Fruit fly (Drosophila melanogaster) whole organism, embryonic: ENCODE data around the gene CG33668.
A peak's percentile ranks its signal among the peaks of the same experiment; 100 is the strongest.

Experiments
- Bteb2 ChIP-seq: fragments of 200-800 bp; sonication (Bioruptor generic); optimal IDR thresholded peaks from 2 replicates; lab custom pipeline; 2016; ENCODE audit warnings: missing biosample characterization, missing genetic modification characterization
- CG10654 ChIP-seq: fragments of 200-800 bp; sonication (Bioruptor generic); optimal IDR thresholded peaks from 2 replicates; lab custom pipeline; 2016; ENCODE audit warnings: missing biosample characterization, missing genetic modification characterization
- CG11247 ChIP-seq: fragments of 200-800 bp; sonication (Bioruptor generic); IDR thresholded peaks from 2 replicates; pipeline ENCODE4 v1.3.6; 2022; ENCODE audit warnings: missing biosample characterization, missing genetic modification characterization
- CG1602 ChIP-seq: fragments of 200-800 bp; sonication (Bioruptor generic); optimal IDR thresholded peaks from 3 replicates; lab custom pipeline; 2016; ENCODE audit warnings: missing biosample characterization, missing genetic modification characterization
- CG1603 ChIP-seq: fragments of 200-800 bp; sonication (Bioruptor generic); optimal IDR thresholded peaks from 2 replicates; lab custom pipeline; 2019; ENCODE audit warnings: missing biosample characterization, mild to moderate bottlenecking, missing genetic modification characterization, moderate library complexity
- CG17328 ChIP-seq: fragments of 200-800 bp; sonication (Bioruptor generic); IDR thresholded peaks from 2 replicates; pipeline ENCODE4 v1.3.6; 2022; ENCODE audit warnings: missing biosample characterization, missing genetic modification characterization
- CG17385 ChIP-seq: fragments of 200-800 bp; sonication (Bioruptor generic); optimal IDR thresholded peaks from 3 replicates; lab custom pipeline; 2018; ENCODE audit warnings: missing biosample characterization, mild to moderate bottlenecking, missing genetic modification characterization
- CG17802 ChIP-seq: fragments of 200-800 bp; sonication (Bioruptor generic); optimal IDR thresholded peaks from 2 replicates; lab custom pipeline; 2018; ENCODE audit warnings: missing biosample characterization, mild to moderate bottlenecking, missing genetic modification characterization, moderate library complexity
- CG3407 ChIP-seq: fragments of 200-800 bp; sonication (Bioruptor generic); optimal IDR thresholded peaks from 2 replicates; lab custom pipeline; 2018; ENCODE audit warnings: missing biosample characterization, mild to moderate bottlenecking, missing genetic modification characterization
- CG4328 ChIP-seq: fragments of 200-800 bp; sonication (Bioruptor generic); optimal IDR thresholded peaks from 3 replicates; lab custom pipeline; 2017; ENCODE audit warnings: missing biosample characterization, missing genetic modification reagents, missing genetic modification characterization
- CG6813 ChIP-seq: fragments of 200-800 bp; sonication (Bioruptor generic); optimal IDR thresholded peaks from 2 replicates; lab custom pipeline; 2017; ENCODE audit warnings: missing biosample characterization, missing genetic modification characterization, mild to moderate bottlenecking, moderate library complexity, missing genetic modification reagents
- CG8924 ChIP-seq: fragments of 200-800 bp; optimal IDR thresholded peaks from 3 replicates; lab custom pipeline; 2019; ENCODE audit warnings: missing biosample characterization, mild to moderate bottlenecking, missing genetic modification characterization, moderate library complexity
- CG9437 ChIP-seq: fragments of 200-800 bp; sonication (Bioruptor generic); optimal IDR thresholded peaks from 2 replicates; lab custom pipeline; 2018; ENCODE audit warnings: missing biosample characterization, mild to moderate bottlenecking, missing genetic modification characterization
- CG9727 ChIP-seq: fragments of 200-800 bp; sonication (Bioruptor generic); optimal IDR thresholded peaks from 3 replicates; lab custom pipeline; 2017; ENCODE audit warnings: missing biosample characterization, mild to moderate bottlenecking, missing genetic modification characterization
- CG9817 ChIP-seq: fragments of 200-800 bp; sonication (Bioruptor generic); optimal IDR thresholded peaks from 2 replicates; lab custom pipeline; 2018; ENCODE audit warnings: missing biosample characterization, mild to moderate bottlenecking, missing genetic modification characterization, moderate library complexity
- CG9932 ChIP-seq: fragments of 200-800 bp; sonication (Bioruptor generic); IDR thresholded peaks from 2 replicates; pipeline ENCODE4 v1.3.6; 2022; ENCODE audit warnings: missing biosample characterization, missing genetic modification characterization
- Dip3 ChIP-seq: fragments of 200-800 bp; sonication (Bioruptor generic); optimal IDR thresholded peaks from 3 replicates; lab custom pipeline; 2016; ENCODE audit warnings: missing biosample characterization, missing genetic modification characterization
- Dll ChIP-seq: fragments of 200-800 bp; sonication (Bioruptor generic); IDR thresholded peaks from 4 replicates; pipeline ENCODE4 v1.3.6; 2022; ENCODE audit warnings: missing biosample characterization, missing genetic modification characterization; ENCODE audit not compliant: partially characterized antibody
- Fer1 ChIP-seq: fragments of 200-800 bp; sonication (Bioruptor generic); optimal IDR thresholded peaks from 2 replicates; lab custom pipeline; 2017; ENCODE audit warnings: missing biosample characterization, mild to moderate bottlenecking, missing genetic modification characterization
- Fer3 ChIP-seq: fragments of 200-800 bp; sonication (Bioruptor generic); optimal IDR thresholded peaks from 2 replicates; lab custom pipeline; 2018; ENCODE audit warnings: missing biosample characterization, mild to moderate bottlenecking, missing genetic modification characterization, moderate library complexity
- MTF-1 ChIP-seq: fragments of 200-800 bp; sonication (Bioruptor generic); optimal IDR thresholded peaks from 2 replicates; lab custom pipeline; 2018; ENCODE audit warnings: missing biosample characterization, mild to moderate bottlenecking, missing genetic modification characterization, borderline replicate concordance
- Mes4 ChIP-seq: fragments of 200-800 bp; sonication (Bioruptor generic); optimal IDR thresholded peaks from 2 replicates; lab custom pipeline; 2016; ENCODE audit warnings: missing biosample characterization, missing genetic modification characterization
- Myb ChIP-seq: fragments of 200-800 bp; sonication (Bioruptor generic); optimal IDR thresholded peaks from 2 replicates; lab custom pipeline; 2016; ENCODE audit warnings: missing biosample characterization, missing genetic modification characterization
- NC2α ChIP-seq: fragments of 200-800 bp; sonication (Bioruptor generic); optimal IDR thresholded peaks from 2 replicates; lab custom pipeline; 2016; ENCODE audit warnings: missing biosample characterization, missing genetic modification characterization
- NC2β ChIP-seq: fragments of 200-800 bp; sonication (Bioruptor generic); optimal IDR thresholded peaks from 2 replicates; lab custom pipeline; 2016; ENCODE audit warnings: missing biosample characterization, missing genetic modification characterization
- Oaz ChIP-seq: fragments of 200-800 bp; sonication (Bioruptor generic); IDR thresholded peaks from 2 replicates; pipeline ENCODE4 v1.3.6; 2022; ENCODE audit warnings: missing biosample characterization, missing genetic modification characterization
- Side ChIP-seq: fragments of 200-800 bp; sonication (Bioruptor generic); optimal IDR thresholded peaks from 2 replicates; lab custom pipeline; 2016; ENCODE audit warnings: missing biosample characterization, missing genetic modification characterization
- TFAM ChIP-seq: fragments of 200-800 bp; sonication (Bioruptor generic); optimal IDR thresholded peaks from 2 replicates; lab custom pipeline; 2017; ENCODE audit warnings: missing biosample characterization, missing genetic modification characterization, inconsistent platforms
- aop ChIP-seq: fragments of 200-800 bp; sonication (Bioruptor generic); IDR thresholded peaks from 2 replicates; pipeline ENCODE4 v1.3.6; 2022; ENCODE audit warnings: missing biosample characterization, missing genetic modification characterization
- az2 ChIP-seq: fragments of 200-800 bp; sonication (Bioruptor generic); optimal IDR thresholded peaks from 3 replicates; lab custom pipeline; 2016; ENCODE audit warnings: missing biosample characterization, missing genetic modification characterization
- br ChIP-seq: fragments of >200 bp; optimal IDR thresholded peaks from 2 replicates; lab custom pipeline; 2017
- cas ChIP-seq: fragments of 200-800 bp; sonication (Bioruptor generic); IDR thresholded peaks from 2 replicates; pipeline ENCODE4 v1.3.6; 2022; ENCODE audit warnings: missing biosample characterization, missing genetic modification characterization
- da ChIP-seq: fragments of 200-800 bp; sonication (Bioruptor generic); optimal IDR thresholded peaks from 2 replicates; lab custom pipeline; 2016; ENCODE audit warnings: missing biosample characterization, missing genetic modification characterization
- danr ChIP-seq: fragments of 200-800 bp; sonication (Bioruptor generic); IDR thresholded peaks from 2 replicates; pipeline ENCODE4 v1.3.6; 2022; ENCODE audit warnings: missing biosample characterization, missing genetic modification characterization
- gcm ChIP-seq: fragments of 200-800 bp; sonication (Bioruptor generic); optimal IDR thresholded peaks from 2 replicates; lab custom pipeline; 2019; ENCODE audit warnings: missing biosample characterization, mild to moderate bottlenecking, missing genetic modification characterization, moderate library complexity
- gsb-n ChIP-seq: fragments of 200-800 bp; sonication (Bioruptor generic); optimal IDR thresholded peaks from 3 replicates; lab custom pipeline; 2018; ENCODE audit warnings: missing biosample characterization, mild to moderate bottlenecking, missing genetic modification characterization
- gt ChIP-seq: fragments of 200-800 bp; sonication (Bioruptor generic); IDR thresholded peaks from 2 replicates; pipeline ENCODE4 v1.3.6; 2022; ENCODE audit warnings: missing biosample characterization, missing genetic modification characterization
- hb ChIP-seq: fragments of 200-800 bp; sonication (Bioruptor generic); IDR thresholded peaks from 3 replicates; pipeline ENCODE4 v1.3.6; 2022; ENCODE audit warnings: missing biosample characterization, missing genetic modification characterization; ENCODE audit not compliant: partially characterized antibody
- inv ChIP-seq: fragments of 200-800 bp; sonication (Bioruptor generic); IDR thresholded peaks from 2 replicates; pipeline ENCODE4 v1.3.6; 2022; ENCODE audit warnings: missing biosample characterization, missing genetic modification characterization; ENCODE audit not compliant: partially characterized antibody
- jing ChIP-seq: fragments of 200-800 bp; sonication (Bioruptor generic); optimal IDR thresholded peaks from 2 replicates; lab custom pipeline; 2018; ENCODE audit warnings: missing biosample characterization, mild to moderate bottlenecking, missing genetic modification characterization
- lab ChIP-seq: fragments of 200-800 bp; sonication (Bioruptor generic); optimal IDR thresholded peaks from 3 replicates; lab custom pipeline; 2017; ENCODE audit warnings: missing biosample characterization, missing genetic modification characterization, mild to moderate bottlenecking, moderate library complexity, missing genetic modification reagents
- lov ChIP-seq, 2 experiments: fragments of 200-800 bp in 1 of 2; fragments of >200 bp in 1 of 2; sonication (Bioruptor generic) in 1 of 2; IDR thresholded peaks in 1 of 2; optimal IDR thresholded peaks in 1 of 2; 2 replicates in 1 of 2; 3 replicates in 1 of 2; pipeline versions ENCODE4 v1.3.6 to Lab custom; 2017 to 2022; ENCODE audit warnings: missing biosample characterization in 1 of 2, missing genetic modification characterization in 1 of 2
- prd ChIP-seq, 3 experiments: fragments of >200 bp in 2 of 3; fragments of 200-800 bp in 1 of 3; sonication (Bioruptor generic) in 1 of 3; optimal IDR thresholded peaks in 2 of 3; IDR thresholded peaks in 1 of 3; 2 replicates in 2 of 3; 3 replicates in 1 of 3; pipeline versions ENCODE4 v1.3.6 to Lab custom; 2017 to 2022; ENCODE audit warnings: missing biosample characterization in 1 of 3, missing genetic modification characterization in 1 of 3
- salm ChIP-seq: fragments of 200-800 bp; sonication (Bioruptor generic); optimal IDR thresholded peaks from 2 replicates; lab custom pipeline; 2018; ENCODE audit warnings: missing biosample characterization, mild to moderate bottlenecking, missing genetic modification characterization
- schlank ChIP-seq: fragments of 200-800 bp; sonication (Bioruptor generic); optimal IDR thresholded peaks from 2 replicates; lab custom pipeline; 2018; ENCODE audit warnings: missing biosample characterization, mild to moderate bottlenecking, missing genetic modification characterization
- sim ChIP-seq: fragments of 200-800 bp; sonication (Bioruptor generic); IDR thresholded peaks from 2 replicates; pipeline ENCODE4 v1.3.6; 2022; ENCODE audit warnings: missing biosample characterization, missing genetic modification characterization
- sisA ChIP-seq: fragments of 200-800 bp; sonication (Bioruptor generic); IDR thresholded peaks from 2 replicates; pipeline ENCODE4 v1.3.6; 2022; ENCODE audit warnings: missing biosample characterization, missing genetic modification characterization
- vvl ChIP-seq: fragments of 200-800 bp; sonication (Bioruptor generic); IDR thresholded peaks from 2 replicates; pipeline ENCODE4 v1.3.6; 2022; ENCODE audit warnings: missing biosample characterization, missing genetic modification characterization
- wor ChIP-seq: fragments of 200-800 bp; sonication (Bioruptor generic); IDR thresholded peaks from 2 replicates; pipeline ENCODE4 v1.3.6; 2022; ENCODE audit warnings: missing biosample characterization, missing genetic modification characterization
- z ChIP-seq: fragments of 200-800 bp; sonication (Bioruptor generic); IDR thresholded peaks from 3 replicates; pipeline ENCODE4 v1.3.6; 2022; ENCODE audit warnings: missing biosample characterization, missing genetic modification characterization

The CG33668 gene

dm6 chrX:6375636-6376035 is 43.6 kb downstream of the CG33668 start (continued):
- TF ChIP-seq sim (GFP tag; lab: Robert Waterston, UW) = no peak; the same call in 1 of the 2 replicates
- TF ChIP-seq wor (GFP tag; lab: Robert Waterston, UW) = no peak
- peak; percentile 1 for TF ChIP-seq CG9437
- peak; percentile 40; the same call in 1 of the 2 replicates for TF ChIP-seq CG9932 (GFP tag; lab: Robert Waterston, UW)
- TF ChIP-seq lov (optimal IDR thresholded peaks at IDR 0.05; lab: Kevin White, UChicago) = no peak
- no peak for TF ChIP-seq lov (GFP tag; IDR thresholded peaks at IDR 0.05; lab: Robert Waterston, UW)
- TF ChIP-seq salm (tag; lab: Kevin White, UChicago) = no peak
- peak; percentile 6 for TF ChIP-seq Dip3 (GFP tag; lab: Kevin White, UChicago)
- TF ChIP-seq jing (GFP tag; lab: Kevin White, UChicago) = no peak
- TF ChIP-seq NC2α = no peak
- TF ChIP-seq CG4328 = no peak
- peak; percentile 38 for TF ChIP-seq CG8924
- TF ChIP-seq Fer1 = peak; percentile 79
- peak; percentile 43 for TF ChIP-seq CG6813 (GFP tag; lab: Kevin White, UChicago)
- no peak for TF ChIP-seq hb
- TF ChIP-seq MTF-1 = no peak
- peak; percentile 80 for TF ChIP-seq lab (GFP tag; lab: Kevin White, UChicago)
- TF ChIP-seq Oaz = 0 out of 2 replicates have a peak, but pooled peaks have one; percentile 4
- TF ChIP-seq CG9727 (GFP tag; lab: Kevin White, UChicago) = peak; percentile 36
- TF ChIP-seq CG1603 (tag; lab: Kevin White, UChicago) = peak; percentile 64
- TF ChIP-seq gcm (GFP tag; lab: Kevin White, UChicago) = no peak
- no peak for TF ChIP-seq danr (GFP tag; lab: Robert Waterston, UW)
- no peak for TF ChIP-seq z (GFP tag; lab: Robert Waterston, UW)
- TF ChIP-seq Bteb2 (GFP tag; lab: Kevin White, UChicago) = no peak
- no peak for TF ChIP-seq Mes4 (GFP tag; lab: Kevin White, UChicago)
- TF ChIP-seq br (lab: Kevin White, UChicago) = no peak
- no peak for TF ChIP-seq CG10654 (GFP tag; lab: Kevin White, UChicago)
- 0 out of 2 replicates have a peak, but pooled peaks have one; percentile 35 for TF ChIP-seq CG11247 (GFP tag; lab: Robert Waterston, UW)
- peak; percentile 25 for TF ChIP-seq Myb (GFP tag; lab: Kevin White, UChicago)
- no peak for TF ChIP-seq gt (GFP tag; lab: Robert Waterston, UW)
- TF ChIP-seq sisA (GFP tag; lab: Robert Waterston, UW) = peak; percentile 47
- peak; percentile 5 for TF ChIP-seq Side (GFP tag; lab: Kevin White, UChicago)
- no peak for TF ChIP-seq schlank (tag; lab: Kevin White, UChicago)
- TF ChIP-seq CG3407 (GFP tag; lab: Kevin White, UChicago) = no peak
- no peak for TF ChIP-seq CG17802 (tag; lab: Kevin White, UChicago)
- no peak for TF ChIP-seq prd (optimal IDR thresholded peaks at IDR 0.05; lab: Kevin White, UChicago)
- peak; percentile 59; the same call in 1 of the 3 replicates for TF ChIP-seq prd (GFP tag; IDR thresholded peaks at IDR 0.05; lab: Robert Waterston, UW)
- no peak for TF ChIP-seq inv (GFP tag; lab: Robert Waterston, UW)
- no peak for TF ChIP-seq NC2β (GFP tag; lab: Kevin White, UChicago)
- peak; percentile 42 for TF ChIP-seq Fer3
- no peak for TF ChIP-seq gsb-n (tag; lab: Kevin White, UChicago)
- peak; percentile 48 for TF ChIP-seq CG17385
- no peak for TF ChIP-seq Dll (GFP tag; lab: Robert Waterston, UW)
- TF ChIP-seq TFAM (GFP tag; lab: Kevin White, UChicago) = no peak
- TF ChIP-seq az2 (GFP tag; lab: Kevin White, UChicago) = peak; percentile 31
- TF ChIP-seq cas (GFP tag; lab: Robert Waterston, UW) = no peak
- no peak for TF ChIP-seq vvl (GFP tag; lab: Robert Waterston, UW)
- TF ChIP-seq CG9817 (tag; lab: Kevin White, UChicago) = peak; percentile 52
- no peak for TF ChIP-seq da (GFP tag; lab: Kevin White, UChicago)
- peak; percentile 41; the same call in 1 of the 2 replicates for TF ChIP-seq CG17328 (GFP tag; lab: Robert Waterston, UW)
- peak; percentile 10 for TF ChIP-seq CG1602 (GFP tag; lab: Kevin White, UChicago)
- TF ChIP-seq aop (GFP tag; lab: Robert Waterston, UW) = no peak
